Fruit fly (Drosophila melanogaster): Measurements from ENCODE around the gene CG17931.
A peak's percentile ranks its signal among the peaks of the same experiment; 100 is the strongest.

The CG17931 gene

dm6 chr3R:16355393-16355943, 3.8 kb downstream of the CG17931 start (continued):
- TF ChIP-seq Nf-YC (tag; optimal IDR thresholded peaks at IDR 0.05) (no peak), Bdp1 (GFP tag; optimal IDR thresholded peaks at IDR 0.05) (no peak), Max (GFP tag; optimal IDR thresholded peaks at IDR 0.05) (no peak), gem (tag; optimal IDR thresholded peaks at IDR 0.05) (peak; percentile 40), Drgx (GFP tag; IDR thresholded peaks at IDR 0.05) (no peak), Doc2 (GFP tag; IDR thresholded peaks at IDR 0.05) (no peak), CG3281 (GFP tag; optimal IDR thresholded peaks at IDR 0.05) (peak; percentile 65), CG2116 (GFP tag; optimal IDR thresholded peaks at IDR 0.05) (no peak), wdn (GFP tag; IDR thresholded peaks at IDR 0.05) (peak; percentile 61), CG11695 (GFP tag; IDR thresholded peaks at IDR 0.05) (no peak; the same call in 2 of the 3 replicates), Antp (GFP tag; optimal IDR thresholded peaks at IDR 0.05) (peak; percentile 64), Hey (tag; optimal IDR thresholded peaks at IDR 0.05) (no peak), Nf-YB (GFP tag; optimal IDR thresholded peaks at IDR 0.05) (no peak), CG5180 (GFP tag; optimal IDR thresholded peaks at IDR 0.05) (no peak), Dfd (GFP tag; optimal IDR thresholded peaks at IDR 0.05) (no peak), CG13296 (GFP tag; optimal IDR thresholded peaks at IDR 0.05) (peak; percentile 59), CG6272 (GFP tag; IDR thresholded peaks at IDR 0.05) (no peak), CG13775 (GFP tag; optimal IDR thresholded peaks at IDR 0.05) (peak; percentile 7), ato (GFP tag; IDR thresholded peaks at IDR 0.05; ENCODE audit: partially characterized antibody) (no peak), Dbx (GFP tag; IDR thresholded peaks at IDR 0.05) (peak; percentile 77; the same call in 2 of the 3 replicates), CG10431 (GFP tag; optimal IDR thresholded peaks at IDR 0.05) (no peak), D19A (tag; optimal IDR thresholded peaks at IDR 0.05) (no peak), CG34376 (GFP tag; optimal IDR thresholded peaks at IDR 0.05) (peak; percentile 90), zfh2 (GFP tag; optimal IDR thresholded peaks at IDR 0.05) (peak; percentile 67), luna (GFP tag; optimal IDR thresholded peaks at IDR 0.05) (no peak), tin (GFP tag; optimal IDR thresholded peaks at IDR 0.05) (no peak), CG4328 (GFP tag; optimal IDR thresholded peaks at IDR 0.05) (peak; percentile 15), CG6175 (GFP tag; IDR thresholded peaks at IDR 0.05) (no peak), CG1529 (GFP tag; optimal IDR thresholded peaks at IDR 0.05) (no peak), CG17829 (tag; optimal IDR thresholded peaks at IDR 0.05) (no peak), CG3838 (GFP tag; optimal IDR thresholded peaks at IDR 0.05) (no peak), CG1233 (GFP tag; optimal IDR thresholded peaks at IDR 0.05) (peak; percentile 8), Trl (optimal IDR thresholded peaks at IDR 0.05) (peak in 1 of 2 experiments; percentile 45), Trl (GFP tag; optimal IDR thresholded peaks at IDR 0.05) (no peak), CG12219 (GFP tag; optimal IDR thresholded peaks at IDR 0.05) (no peak), CG2712 (tag; optimal IDR thresholded peaks at IDR 0.05) (no peak), dan (GFP tag; IDR thresholded peaks at IDR 0.05) (no peak), unpg (GFP tag; optimal IDR thresholded peaks at IDR 0.05) (peak; percentile 6), Doc3 (GFP tag; IDR thresholded peaks at IDR 0.05; ENCODE audit: partially characterized antibody) (no peak), cg (GFP tag; optimal IDR thresholded peaks at IDR 0.05) (no peak), BtbVII (GFP tag; optimal IDR thresholded peaks at IDR 0.05) (peak; percentile 10), disco-r (GFP tag; optimal IDR thresholded peaks at IDR 0.05) (no peak), fd64A (GFP tag; optimal IDR thresholded peaks at IDR 0.05) (no peak), CG4424 (GFP tag; optimal IDR thresholded peaks at IDR 0.05) (no peak), Fer2 (tag; optimal IDR thresholded peaks at IDR 0.05) (no peak), crol (GFP tag; IDR thresholded peaks at IDR 0.05) (no peak), CG1792 (GFP tag; optimal IDR thresholded peaks at IDR 0.05) (no peak), bigmax (GFP tag; optimal IDR thresholded peaks at IDR 0.05) (no peak), chif (GFP tag; optimal IDR thresholded peaks at IDR 0.05) (no peak), D19B (GFP tag; optimal IDR thresholded peaks at IDR 0.05) (no peak), CG18619 (GFP tag; optimal IDR thresholded peaks at IDR 0.05) (peak; percentile 39), NC2α (GFP tag; optimal IDR thresholded peaks at IDR 0.05) (no peak)
